Fruit fly (Drosophila melanogaster) whole organism, prepupa: ENCODE data around the gene Dh31.

Experiments
- Blimp-1 ChIP-seq: fragments of 200-800 bp; sonication (Bioruptor generic); optimal IDR thresholded peaks from 3 replicates; lab custom pipeline; 2017; ENCODE audit warnings: missing biosample characterization, missing genetic modification characterization, mild to moderate bottlenecking, moderate library complexity, missing genetic modification reagents
- CG11294 ChIP-seq: fragments of 200-800 bp; sonication (Bioruptor generic); IDR thresholded peaks from 2 replicates; pipeline ENCODE4 v1.3.6; 2022; ENCODE audit warnings: missing biosample characterization, missing genetic modification characterization
- CG11762 ChIP-seq: fragments of 200-800 bp; sonication (Bioruptor generic); optimal IDR thresholded peaks from 3 replicates; lab custom pipeline; 2016; ENCODE audit warnings: missing biosample characterization, missing genetic modification characterization; ENCODE audit not compliant: insufficient read depth
- CG11902 ChIP-seq: fragments of 200-800 bp; sonication (Bioruptor generic); optimal IDR thresholded peaks from 3 replicates; lab custom pipeline; 2016; ENCODE audit warnings: missing biosample characterization, missing genetic modification characterization
- CG1621 ChIP-seq: fragments of 200-800 bp; sonication (Bioruptor generic); optimal IDR thresholded peaks from 3 replicates; lab custom pipeline; 2018; ENCODE audit warnings: missing biosample characterization, mild to moderate bottlenecking, missing genetic modification characterization
- CG16779 ChIP-seq: fragments of 200-800 bp; sonication (Bioruptor generic); optimal IDR thresholded peaks from 3 replicates; lab custom pipeline; 2017; ENCODE audit warnings: missing biosample characterization, mild to moderate bottlenecking, missing genetic modification characterization
- CG3032 ChIP-seq: fragments of 200-800 bp; optimal IDR thresholded peaks from 2 replicates; lab custom pipeline; 2019; ENCODE audit warnings: missing biosample characterization, mild to moderate bottlenecking, missing genetic modification characterization, moderate library complexity
- CG31627 ChIP-seq: fragments of 200-800 bp; sonication (Bioruptor generic); optimal IDR thresholded peaks from 3 replicates; lab custom pipeline; 2016; ENCODE audit warnings: missing biosample characterization, missing genetic modification characterization
- CG32006 ChIP-seq: fragments of 200-800 bp; sonication (Bioruptor generic); optimal IDR thresholded peaks from 3 replicates; lab custom pipeline; 2017; ENCODE audit warnings: missing biosample characterization, mild to moderate bottlenecking, missing genetic modification characterization
- CG34406 ChIP-seq: fragments of 200-800 bp; sonication (Bioruptor generic); optimal IDR thresholded peaks from 3 replicates; lab custom pipeline; 2016; ENCODE audit warnings: missing biosample characterization, missing genetic modification characterization
- CG6163 ChIP-seq: fragments of 200-800 bp; sonication (Bioruptor generic); IDR thresholded peaks from 3 replicates; pipeline ENCODE4 v1.3.6; 2022; ENCODE audit warnings: missing biosample characterization, missing genetic modification characterization
- CG6276 ChIP-seq: fragments of 200-800 bp; sonication (Bioruptor generic); optimal IDR thresholded peaks from 2 replicates; lab custom pipeline; 2017; ENCODE audit warnings: missing biosample characterization, mild to moderate bottlenecking, missing genetic modification characterization
- CG6792 ChIP-seq: fragments of 200-800 bp; sonication (Bioruptor generic); optimal IDR thresholded peaks from 3 replicates; lab custom pipeline; 2016; ENCODE audit warnings: missing biosample characterization, missing genetic modification characterization
- CG6808 ChIP-seq: fragments of 200-800 bp; sonication (Bioruptor generic); optimal IDR thresholded peaks from 3 replicates; lab custom pipeline; 2017; ENCODE audit warnings: missing biosample characterization, missing genetic modification characterization, mild to moderate bottlenecking, moderate library complexity, missing genetic modification reagents
- CG7368 ChIP-seq: fragments of 200-800 bp; sonication (Bioruptor generic); optimal IDR thresholded peaks from 3 replicates; lab custom pipeline; 2016; ENCODE audit warnings: missing biosample characterization, missing genetic modification characterization
- CG8119 ChIP-seq: fragments of 200-800 bp; sonication (Bioruptor generic); IDR thresholded peaks from 3 replicates; pipeline ENCODE4 v1.3.6; 2022; ENCODE audit warnings: missing biosample characterization, missing genetic modification characterization
- CG8319 ChIP-seq: fragments of 200-800 bp; sonication (Bioruptor generic); optimal IDR thresholded peaks from 3 replicates; lab custom pipeline; 2016; ENCODE audit warnings: missing biosample characterization, missing genetic modification characterization
- CG8632 ChIP-seq: fragments of 200-800 bp; sonication (Bioruptor generic); optimal IDR thresholded peaks from 3 replicates; lab custom pipeline; 2016; ENCODE audit warnings: missing biosample characterization, missing genetic modification characterization
- CG9139 ChIP-seq: fragments of 200-800 bp; sonication (Bioruptor generic); optimal IDR thresholded peaks from 3 replicates; lab custom pipeline; 2017; ENCODE audit warnings: missing biosample characterization, mild to moderate bottlenecking, missing genetic modification characterization
- Eip75B ChIP-seq: fragments of 200-800 bp; sonication (Bioruptor generic); optimal IDR thresholded peaks from 3 replicates; lab custom pipeline; 2016; ENCODE audit warnings: missing biosample characterization, missing genetic modification characterization
- Eip78C ChIP-seq: fragments of 200-800 bp; sonication (Bioruptor generic); peaks from one replicate; lab custom pipeline; 2016; ENCODE audit warnings: missing biosample characterization, missing genetic modification characterization
- Ets96B ChIP-seq: fragments of 200-800 bp; optimal IDR thresholded peaks from 2 replicates; lab custom pipeline; 2019; ENCODE audit warnings: missing biosample characterization, mild to moderate bottlenecking, missing genetic modification characterization, moderate library complexity
- Gug ChIP-seq: fragments of 200-800 bp; sonication (Bioruptor generic); IDR thresholded peaks from 2 replicates; pipeline ENCODE4 v1.3.6; 2022; ENCODE audit warnings: missing biosample characterization, missing genetic modification characterization
- Hr38 ChIP-seq: sonication (Bioruptor generic); optimal IDR thresholded peaks from 2 replicates; lab custom pipeline; 2016; ENCODE audit warnings: missing biosample characterization, missing genetic modification characterization
- Hr4 ChIP-seq: fragments of 200-800 bp; sonication (Bioruptor generic); optimal IDR thresholded peaks from 3 replicates; lab custom pipeline; 2016; ENCODE audit warnings: missing biosample characterization, missing genetic modification characterization
- Lpt ChIP-seq: fragments of 200-800 bp; sonication (Bioruptor generic); optimal IDR thresholded peaks from 3 replicates; lab custom pipeline; 2016; ENCODE audit warnings: missing biosample characterization, missing genetic modification characterization
- Met ChIP-seq: fragments of 200-800 bp; sonication (Bioruptor generic); optimal IDR thresholded peaks from 3 replicates; lab custom pipeline; 2016; ENCODE audit warnings: missing biosample characterization, missing genetic modification characterization
- OdsH ChIP-seq: fragments of 200-800 bp; sonication (Bioruptor generic); optimal IDR thresholded peaks from 3 replicates; lab custom pipeline; 2016; ENCODE audit warnings: missing biosample characterization, missing genetic modification characterization
- Smox ChIP-seq: fragments of 200-800 bp; sonication (Bioruptor generic); optimal IDR thresholded peaks from 3 replicates; lab custom pipeline; 2016; ENCODE audit warnings: missing biosample characterization, missing genetic modification characterization
- Sox102F ChIP-seq: fragments of 200-800 bp; sonication (Bioruptor generic); optimal IDR thresholded peaks from 2 replicates; lab custom pipeline; 2016; ENCODE audit warnings: missing biosample characterization, mild to moderate bottlenecking, missing genetic modification characterization
- Sox15 ChIP-seq: fragments of 200-800 bp; sonication (Bioruptor generic); optimal IDR thresholded peaks from 3 replicates; lab custom pipeline; 2016; ENCODE audit warnings: missing biosample characterization, missing genetic modification characterization
- achi ChIP-seq: fragments of 200-800 bp; sonication (Bioruptor generic); optimal IDR thresholded peaks from 3 replicates; lab custom pipeline; 2016; ENCODE audit warnings: missing biosample characterization, missing genetic modification characterization
- acj6 ChIP-seq: fragments of 200-800 bp; sonication (Bioruptor generic); optimal IDR thresholded peaks from 3 replicates; lab custom pipeline; 2016; ENCODE audit warnings: missing biosample characterization, missing genetic modification characterization
- cyc ChIP-seq: fragments of 200-800 bp; sonication (Bioruptor generic); optimal IDR thresholded peaks from 3 replicates; lab custom pipeline; 2016; ENCODE audit warnings: missing biosample characterization, missing genetic modification characterization
- dac ChIP-seq: fragments of 200-800 bp; sonication (Bioruptor generic); optimal IDR thresholded peaks from 2 replicates; lab custom pipeline; 2017; ENCODE audit warnings: missing biosample characterization, mild to moderate bottlenecking, missing genetic modification characterization
- dsx ChIP-seq: fragments of 200-800 bp; optimal IDR thresholded peaks from 3 replicates; lab custom pipeline; 2019; ENCODE audit warnings: missing biosample characterization, mild to moderate bottlenecking, missing genetic modification characterization, moderate library complexity; ENCODE audit not compliant: poor library complexity, severe bottlenecking
- eg ChIP-seq: fragments of 200-800 bp; sonication (Bioruptor generic); IDR thresholded peaks from 3 replicates; pipeline ENCODE4 v1.3.6; 2022; ENCODE audit warnings: missing biosample characterization, missing genetic modification characterization
- esn ChIP-seq: fragments of 200-800 bp; sonication (Bioruptor generic); optimal IDR thresholded peaks from 2 replicates; lab custom pipeline; 2016; ENCODE audit warnings: missing biosample characterization, mild to moderate bottlenecking, missing genetic modification characterization, moderate library complexity
- fd59A ChIP-seq: fragments of 200-800 bp; sonication (Bioruptor generic); optimal IDR thresholded peaks from 2 replicates; lab custom pipeline; 2017; ENCODE audit warnings: missing biosample characterization, mild to moderate bottlenecking, missing genetic modification characterization, missing genetic modification reagents
- fd85E ChIP-seq: fragments of 200-800 bp; sonication (Bioruptor generic); optimal IDR thresholded peaks from 3 replicates; lab custom pipeline; 2016; ENCODE audit warnings: missing biosample characterization, missing genetic modification characterization
- fkh ChIP-seq: fragments of 200-800 bp; sonication (Bioruptor generic); optimal IDR thresholded peaks from 3 replicates; lab custom pipeline; 2017; ENCODE audit warnings: missing biosample characterization, mild to moderate bottlenecking, missing genetic modification characterization, moderate library complexity
- lz ChIP-seq: fragments of 200-800 bp; sonication (Bioruptor generic); optimal IDR thresholded peaks from 3 replicates; lab custom pipeline; 2016; ENCODE audit warnings: missing biosample characterization, missing genetic modification characterization
- net ChIP-seq: fragments of 200-800 bp; sonication (Bioruptor generic); optimal IDR thresholded peaks from 3 replicates; lab custom pipeline; 2016; ENCODE audit warnings: missing biosample characterization, missing genetic modification characterization
- pdm3 ChIP-seq: fragments of 200-800 bp; sonication (Bioruptor generic); optimal IDR thresholded peaks from 3 replicates; lab custom pipeline; 2016; ENCODE audit warnings: missing biosample characterization, missing genetic modification characterization
- salr ChIP-seq, 2 experiments: fragments of 200-800 bp; sonication (Bioruptor generic); optimal IDR thresholded peaks; 3 replicates each; lab custom pipeline; 2016 to 2018; ENCODE audit warnings: missing biosample characterization in 2 of 2, missing genetic modification characterization in 2 of 2, mild to moderate bottlenecking in 1 of 2
- spab ChIP-seq: fragments of 200-800 bp; sonication (Bioruptor generic); optimal IDR thresholded peaks from 2 replicates; lab custom pipeline; 2017; ENCODE audit warnings: missing biosample characterization, mild to moderate bottlenecking, missing genetic modification characterization, missing genetic modification reagents
- ss ChIP-seq, 2 experiments: fragments of 200-800 bp; sonication (Bioruptor generic); optimal IDR thresholded peaks; 2 replicates in 1 of 2; 3 replicates in 1 of 2; lab custom pipeline; 2017 to 2018; ENCODE audit warnings: mild to moderate bottlenecking in 2 of 2, missing biosample characterization in 2 of 2, missing genetic modification characterization in 2 of 2, moderate library complexity in 1 of 2
- svp ChIP-seq: fragments of 200-800 bp; sonication (Bioruptor generic); peaks from one replicate; lab custom pipeline; 2016; ENCODE audit warnings: missing biosample characterization, missing genetic modification characterization
- topi ChIP-seq: fragments of 200-800 bp; sonication (Bioruptor generic); optimal IDR thresholded peaks from 3 replicates; lab custom pipeline; 2016; ENCODE audit warnings: missing biosample characterization, missing genetic modification characterization
- vri ChIP-seq: fragments of 200-800 bp; sonication (Bioruptor generic); optimal IDR thresholded peaks from 3 replicates; lab custom pipeline; 2016; ENCODE audit warnings: missing biosample characterization, mild to moderate bottlenecking, missing genetic modification characterization

Dh31 gene

dm6 chr2L:8517256-8517694, 10.6 kb upstream of the Dh31 start, which contains the start of the genes mRpL51 and Uba4 (continued):
- TF ChIP-seq spab (no peak), CG31627 (peak; percentile 55), CG6276 (GFP tag; lab: Kevin White, UChicago) (no peak), CG34406 (GFP tag; lab: Kevin White, UChicago) (peak; percentile 39), CG8319 (GFP tag; lab: Kevin White, UChicago) (no peak), eg (GFP tag; lab: Robert Waterston, UW) (no peak), CG6792 (peak; percentile 46)
- TF ChIP-seq, all 60 proteins: peak for 19

- no peak for TF ChIP-seq Sox102F
- TF ChIP-seq Hr38 = no peak
- peak; percentile 85 for TF ChIP-seq OdsH (GFP tag; lab: Kevin White, UChicago)
- peak; percentile 53 for TF ChIP-seq fd59A (GFP tag; lab: Kevin White, UChicago)
- peak; percentile 68 for TF ChIP-seq CG11762
- no peak for TF ChIP-seq dsx (GFP tag; lab: Kevin White, UChicago)
- no peak for TF ChIP-seq CG1621
- TF ChIP-seq fkh (GFP tag; lab: Kevin White, UChicago) = peak; percentile 79
- peak; percentile 82 for TF ChIP-seq achi
- TF ChIP-seq CG3032 = peak; percentile 78
- TF ChIP-seq CG16779 (tag; lab: Kevin White, UChicago) = no peak
- no peak for TF ChIP-seq CG8632 (GFP tag; lab: Kevin White, UChicago)
- TF ChIP-seq Ets96B (tag; lab: Kevin White, UChicago) = peak; percentile 66
- TF ChIP-seq Hr4 = no peak
- TF ChIP-seq Sox15 (GFP tag; lab: Kevin White, UChicago) = peak; percentile 68
- TF ChIP-seq Eip75B (GFP tag; lab: Kevin White, UChicago) = no peak
- no peak for TF ChIP-seq CG6808 (GFP tag; lab: Kevin White, UChicago)
- TF ChIP-seq eg (GFP tag; lab: Robert Waterston, UW) = peak; percentile 62
- TF ChIP-seq ss (GFP tag; optimal IDR thresholded peaks at IDR 0.05; lab: Kevin White, UChicago) = no peak
- no peak for TF ChIP-seq vri (GFP tag; lab: Kevin White, UChicago)
- TF ChIP-seq Gug = peak; percentile 70
- no peak for TF ChIP-seq CG7368 (GFP tag; lab: Kevin White, UChicago)
- TF ChIP-seq CG6163 (GFP tag; lab: Robert Waterston, UW) = no peak; the same call in 1 of the 3 replicates
- TF ChIP-seq spab = no peak
- peak; percentile 87 for TF ChIP-seq cyc (GFP tag; lab: Kevin White, UChicago)
- TF ChIP-seq CG8119 (GFP tag; lab: Robert Waterston, UW) = no peak; the same call in 2 of the 3 replicates
- peak; percentile 62 for TF ChIP-seq CG8319 (GFP tag; lab: Kevin White, UChicago)
- TF ChIP-seq CG9139 (GFP tag; lab: Kevin White, UChicago) = no peak
- TF ChIP-seq Met = peak; percentile 86
- TF ChIP-seq esn = peak; percentile 90
- TF ChIP-seq Blimp-1 = no peak
- TF ChIP-seq lz = peak; percentile 88
- TF ChIP-seq salr (GFP tag; optimal IDR thresholded peaks at IDR 0.05; lab: Kevin White, UChicago) = no peak
- TF ChIP-seq CG32006 (GFP tag; lab: Kevin White, UChicago) = no peak
- peak; percentile 86 for TF ChIP-seq Smox (GFP tag; lab: Kevin White, UChicago)
- TF ChIP-seq dac = no peak
- peak; percentile 42; the same call in 1 of the 2 replicates for TF ChIP-seq CG11294 (GFP tag; lab: Robert Waterston, UW)
- TF ChIP-seq CG34406 (GFP tag; lab: Kevin White, UChicago) = peak; percentile 64
- TF ChIP-seq Eip78C = peak; percentile 94
- no peak for TF ChIP-seq fd85E (GFP tag; lab: Kevin White, UChicago)
- TF ChIP-seq acj6 (GFP tag; lab: Kevin White, UChicago) = peak; percentile 86
- TF ChIP-seq svp (GFP tag; lab: Kevin White, UChicago) = no peak
- TF ChIP-seq net (GFP tag; lab: Kevin White, UChicago) = no peak
- TF ChIP-seq Lpt (GFP tag; lab: Kevin White, UChicago) = peak; percentile 36
- peak; percentile 55 for TF ChIP-seq CG11902 (GFP tag; lab: Kevin White, UChicago)
- TF ChIP-seq pdm3 (GFP tag; lab: Kevin White, UChicago) = no peak
- TF ChIP-seq topi = peak; percentile 84
These were observed 8.1 kb upstream of the Dh31 start, which contains the start of the genes CG13097 and PIG-U for dm6 chr2L:8514748-8515147. Gene CG13097, minus strand, starts transcription at chr2L:8514868. Gene PIG-U, plus strand, starts transcription at chr2L:8515096.
